Worm (Caenorhabditis elegans): Measurements from ENCODE around the gene spd-3.

The spd-3 gene

DNA sequence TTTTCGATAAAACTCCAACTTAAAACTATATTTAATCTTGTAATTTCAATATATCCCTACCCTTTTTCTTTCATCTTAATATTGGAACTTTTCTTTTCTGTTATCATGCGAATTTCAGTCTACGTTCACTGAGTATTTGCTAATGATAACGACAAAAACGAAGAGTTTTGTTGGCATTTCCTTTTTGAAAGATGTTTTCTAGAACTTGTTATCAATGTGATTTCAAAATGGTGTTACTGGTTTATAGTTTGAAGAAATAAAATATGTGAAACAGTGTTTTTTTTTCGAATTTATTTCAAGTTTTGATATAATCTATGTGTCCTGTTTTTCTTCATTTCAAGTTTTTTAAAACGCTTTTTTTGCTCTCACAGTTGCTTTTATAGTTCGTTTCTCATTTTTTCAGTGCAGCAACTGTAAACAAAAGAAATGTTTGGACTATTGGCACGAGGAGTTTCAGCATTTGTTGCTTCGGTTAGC is 7.9 kb downstream of the spd-3 start, which contains the start of gene anat-1:
anat-1 (plus strand) TSS at position 427 of the 477 bp plus-strand sequence.
- TF ChIP-seq nhr-25 (tag; optimal IDR thresholded peaks at IDR 0.05), result no peak
- TF ChIP-seq dmd-4 (tag; optimal IDR thresholded peaks at IDR 0.05), result no peak
- TF ChIP-seq nhr-129 (tag; optimal IDR thresholded peaks at IDR 0.05), result no peak
- TF ChIP-seq R02D3.7 (tag; optimal IDR thresholded peaks at IDR 0.05), result no peak
- TF ChIP-seq fos-1 (tag; optimal IDR thresholded peaks at IDR 0.05), result peak; percentile 24

DNA sequence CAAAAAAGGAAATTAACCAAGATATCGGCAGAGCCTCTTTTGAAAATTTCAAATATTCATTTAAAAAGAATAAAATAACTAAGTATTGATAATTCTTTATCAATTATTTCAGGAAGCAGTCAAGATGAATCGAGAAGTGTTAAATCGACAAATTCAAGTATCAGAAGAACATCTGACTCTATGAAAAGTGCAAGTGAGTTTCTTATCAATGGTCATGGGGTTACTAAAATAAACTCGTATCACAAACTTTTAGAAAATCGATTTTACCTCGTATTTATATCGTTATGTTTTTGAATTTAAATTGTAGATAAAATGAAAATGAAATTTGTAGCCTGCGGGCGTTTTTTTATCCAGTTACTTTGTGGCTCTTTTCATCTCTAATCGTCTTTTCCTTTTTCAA is 9.0 kb downstream of the spd-3 start:
- TF ChIP-seq lin-13 (GFP tag; optimal IDR thresholded peaks at IDR 0.05) (no peak), unc-55 (GFP tag; optimal IDR thresholded peaks at IDR 0.05) (no peak), lin-11 (tag; optimal IDR thresholded peaks at IDR 0.05) (no peak), blmp-1 (tag; optimal IDR thresholded peaks at IDR 0.05; ENCODE audit: insufficient read depth) (no peak), crh-2 (tag; optimal IDR thresholded peaks at IDR 0.05) (no peak), nhr-129 (tag; optimal IDR thresholded peaks at IDR 0.05) (no peak), nhr-25 (tag; optimal IDR thresholded peaks at IDR 0.05) (no peak), ztf-11 (tag; optimal IDR thresholded peaks at IDR 0.05) (no peak), mab-5 (tag; optimal IDR thresholded peaks at IDR 0.05) (no peak), unc-39 (tag; optimal IDR thresholded peaks at IDR 0.05) (no peak), sma-3 (GFP tag; optimal IDR thresholded peaks at IDR 0.05) (no peak), R02D3.7 (tag; optimal IDR thresholded peaks at IDR 0.05) (no peak), elt-1 (tag; optimal IDR thresholded peaks at IDR 0.05) (no peak), ama-1 (optimal IDR thresholded peaks at IDR 0.05) (no peak), snpc-4 (tag; optimal IDR thresholded peaks at IDR 0.05) (no peak)

DNA sequence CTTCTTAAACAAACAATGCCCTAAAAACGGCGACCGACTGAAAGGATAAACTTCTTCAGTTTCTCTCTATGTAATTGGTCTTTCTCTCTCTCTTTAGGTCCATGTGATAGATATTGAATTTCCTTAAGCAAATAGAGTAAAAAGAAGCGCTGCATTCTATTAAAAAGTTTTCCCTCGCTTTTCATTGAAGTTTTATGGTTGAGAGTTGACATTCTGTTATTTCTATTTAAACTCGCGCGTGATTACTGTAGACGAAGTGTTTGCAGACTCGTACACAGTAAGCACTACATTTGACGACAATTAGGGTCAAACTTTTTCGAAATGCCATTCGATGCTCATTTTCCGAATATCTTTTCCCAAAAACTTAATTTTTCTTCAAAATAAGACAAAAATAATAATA is 14.6 kb downstream of the spd-3 start:
- TF ChIP-seq aly-2 (tag; optimal IDR thresholded peaks at IDR 0.05), result no peak
- TF ChIP-seq nhr-12 (tag; optimal IDR thresholded peaks at IDR 0.05), result no peak
- TF ChIP-seq ztf-4 (tag; optimal IDR thresholded peaks at IDR 0.05), result no peak
- TF ChIP-seq mdl-1 (tag; optimal IDR thresholded peaks at IDR 0.05), result no peak
- no peak for TF ChIP-seq C34F6.9 (tag; optimal IDR thresholded peaks at IDR 0.05)
- no peak for TF ChIP-seq ZK546.5 (tag; optimal IDR thresholded peaks at IDR 0.05)
- TF ChIP-seq crh-2 (tag; optimal IDR thresholded peaks at IDR 0.05), result no peak
- no peak for TF ChIP-seq lin-13 (GFP tag; optimal IDR thresholded peaks at IDR 0.05)
- no peak for TF ChIP-seq nhr-77 (tag; optimal IDR thresholded peaks at IDR 0.05)
- TF ChIP-seq sem-4 (tag; optimal IDR thresholded peaks at IDR 0.05), result no peak
- no peak for TF ChIP-seq peb-1 (tag; optimal IDR thresholded peaks at IDR 0.05)
- no peak for TF ChIP-seq R02D3.7 (tag; optimal IDR thresholded peaks at IDR 0.05)
- TF ChIP-seq unc-62 (GFP tag; optimal IDR thresholded peaks at IDR 0.05), result no peak

DNA sequence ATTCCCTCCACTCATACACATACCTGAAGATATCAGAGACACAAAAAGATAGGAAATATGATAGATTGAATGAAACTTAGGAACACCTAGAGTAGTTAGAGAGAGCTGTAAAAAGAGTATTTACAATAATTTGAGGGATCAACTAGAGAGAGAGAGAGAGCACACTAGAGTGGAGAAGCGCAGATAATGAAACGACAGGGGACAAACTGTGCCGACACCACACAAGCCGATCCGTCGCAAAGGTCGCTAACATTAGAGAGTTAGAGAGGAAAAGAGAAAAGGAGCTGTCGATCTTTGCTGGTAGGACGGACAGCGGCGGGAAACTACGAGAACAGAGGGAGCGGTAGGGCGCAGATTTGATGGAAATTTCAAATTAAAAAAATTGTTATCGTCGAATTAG is 22.6 kb downstream of the spd-3 start, which contains the start of gene dyci-1:
dyci-1 (minus strand) TSS at position 122 of the 400 bp plus-strand sequence.
- TF ChIP-seq sma-9 (GFP tag; optimal IDR thresholded peaks at IDR 0.05), result peak; percentile 7
- TF ChIP-seq sma-9 (tag; optimal IDR thresholded peaks at IDR 0.05), result no peak
- TF ChIP-seq ZK546.5 (tag; optimal IDR thresholded peaks at IDR 0.05), result no peak
- peak; percentile 2 for TF ChIP-seq C34F6.9 (tag; optimal IDR thresholded peaks at IDR 0.05)
- TF ChIP-seq zag-1 (tag; optimal IDR thresholded peaks at IDR 0.05), result no peak
- no peak for TF ChIP-seq ztf-4 (tag; optimal IDR thresholded peaks at IDR 0.05)
- TF ChIP-seq mab-5 (tag; optimal IDR thresholded peaks at IDR 0.05), result no peak
- TF ChIP-seq lin-39 (tag; optimal IDR thresholded peaks at IDR 0.05), result no peak
- no peak for TF ChIP-seq ztf-11 (tag; optimal IDR thresholded peaks at IDR 0.05)
- peak; percentile 27 for TF ChIP-seq fos-1 (tag; optimal IDR thresholded peaks at IDR 0.05)
- no peak for TF ChIP-seq sma-3 (GFP tag; optimal IDR thresholded peaks at IDR 0.05)
- peak; percentile 70 for TF ChIP-seq nhr-129 (tag; optimal IDR thresholded peaks at IDR 0.05)
- TF ChIP-seq nhr-237 (tag; optimal IDR thresholded peaks at IDR 0.05), result no peak
- TF ChIP-seq nhr-10 (tag; optimal IDR thresholded peaks at IDR 0.05), result no peak
- TF ChIP-seq R02D3.7 (tag; optimal IDR thresholded peaks at IDR 0.05), result no peak
- no peak for TF ChIP-seq sem-4 (tag; optimal IDR thresholded peaks at IDR 0.05)
- no peak for TF ChIP-seq snpc-4 (tag; optimal IDR thresholded peaks at IDR 0.05)
- no peak for TF ChIP-seq nhr-23 (tag; optimal IDR thresholded peaks at IDR 0.05)
- no peak for TF ChIP-seq skn-1 (tag; optimal IDR thresholded peaks at IDR 0.05)
- TF ChIP-seq blmp-1 (tag; optimal IDR thresholded peaks at IDR 0.05; ENCODE audit: insufficient read depth), result no peak
- TF ChIP-seq crh-2 (tag; optimal IDR thresholded peaks at IDR 0.05), result no peak
- no peak for TF ChIP-seq egl-27 (tag; optimal IDR thresholded peaks at IDR 0.05)
- peak; percentile 71 for TF ChIP-seq F13H6.1 (tag; optimal IDR thresholded peaks at IDR 0.05)
- TF ChIP-seq mbf-1 (tag; optimal IDR thresholded peaks at IDR 0.05), result no peak
- no peak for TF ChIP-seq unc-39 (tag; optimal IDR thresholded peaks at IDR 0.05)

Data from whole organism, L2 larva.